Worm (Caenorhabditis elegans): ENCODE measurements around the gene F58G6.7.

The F58G6.7 gene

ce11 chrIV:9672434-9672833, 18.3 kb downstream of the F58G6.7 start (continued):
- TF ChIP-seq nhr-237 (tag; optimal IDR thresholded peaks at IDR 0.05) (no peak), nhr-12 (tag; optimal IDR thresholded peaks at IDR 0.05) (no peak), unc-55 (GFP tag; optimal IDR thresholded peaks at IDR 0.05) (no peak)

ce11 chrIV:9673206-9673605, 19.1 kb downstream of the F58G6.7 start:
- TF ChIP-seq mab-5 (tag; optimal IDR thresholded peaks at IDR 0.05) (no peak), ama-1 (optimal IDR thresholded peaks at IDR 0.05) (no peak), blmp-1 (tag; optimal IDR thresholded peaks at IDR 0.05; ENCODE audit: insufficient read depth) (peak; percentile 81), lin-39 (tag; optimal IDR thresholded peaks at IDR 0.05) (no peak), nhr-25 (tag; optimal IDR thresholded peaks at IDR 0.05) (peak; percentile 41), sma-9 (GFP tag; optimal IDR thresholded peaks at IDR 0.05) (peak; percentile 32), sma-9 (tag; optimal IDR thresholded peaks at IDR 0.05) (no peak)

- TF ChIP-seq aly-2 (tag; optimal IDR thresholded peaks at IDR 0.05) (no peak), nhr-237 (tag; optimal IDR thresholded peaks at IDR 0.05) (no peak), dmd-4 (tag; optimal IDR thresholded peaks at IDR 0.05) (no peak), snpc-4 (tag; optimal IDR thresholded peaks at IDR 0.05) (no peak), mbf-1 (tag; optimal IDR thresholded peaks at IDR 0.05) (no peak), peb-1 (tag; optimal IDR thresholded peaks at IDR 0.05) (no peak), ztf-4 (tag; optimal IDR thresholded peaks at IDR 0.05) (no peak), mdl-1 (tag; optimal IDR thresholded peaks at IDR 0.05) (peak in 1 of 2 experiments; percentile 30), alr-1 (tag; optimal IDR thresholded peaks at IDR 0.05) (no peak), lsy-2 (tag; optimal IDR thresholded peaks at IDR 0.05) (no peak), ama-1 (optimal IDR thresholded peaks at IDR 0.05) (no peak), sma-9 (GFP tag; optimal IDR thresholded peaks at IDR 0.05) (peak; percentile 60), sma-9 (tag; optimal IDR thresholded peaks at IDR 0.05) (no peak), unc-55 (GFP tag; optimal IDR thresholded peaks at IDR 0.05) (no peak), ceh-82 (tag; optimal IDR thresholded peaks at IDR 0.05) (no peak), crh-2 (tag; optimal IDR thresholded peaks at IDR 0.05) (peak; percentile 71), nhr-10 (tag; optimal IDR thresholded peaks at IDR 0.05) (no peak), nhr-77 (tag; optimal IDR thresholded peaks at IDR 0.05) (no peak), ztf-11 (tag; optimal IDR thresholded peaks at IDR 0.05) (no peak), elt-1 (tag; optimal IDR thresholded peaks at IDR 0.05) (peak; percentile 48), fos-1 (tag; optimal IDR thresholded peaks at IDR 0.05) (peak; percentile 25), ztf-1 (GFP tag; conservative IDR thresholded peaks at IDR 0.05) (no peak)
Measured at ce11 chrIV:9673683-9674336, 19.7 kb downstream of the F58G6.7 start.

- TF ChIP-seq nhr-10 (tag; optimal IDR thresholded peaks at IDR 0.05) (no peak), mab-5 (tag; optimal IDR thresholded peaks at IDR 0.05) (no peak), unc-39 (tag; optimal IDR thresholded peaks at IDR 0.05) (no peak), lin-13 (GFP tag; optimal IDR thresholded peaks at IDR 0.05) (no peak), lsy-2 (tag; optimal IDR thresholded peaks at IDR 0.05) (no peak), F13H6.1 (tag; optimal IDR thresholded peaks at IDR 0.05) (no peak), egl-27 (tag; optimal IDR thresholded peaks at IDR 0.05) (no peak)
Measured at ce11 chrIV:9675572-9675971, 21.5 kb downstream of the F58G6.7 start, which contains the start of gene nhr-34. TSS of gene nhr-34 (minus strand) at chrIV:9675672.

- TF ChIP-seq skn-1 (tag; optimal IDR thresholded peaks at IDR 0.05) (no peak), fos-1 (tag; optimal IDR thresholded peaks at IDR 0.05) (peak; percentile 73), unc-62 (GFP tag; optimal IDR thresholded peaks at IDR 0.05) (no peak), snpc-4 (tag; optimal IDR thresholded peaks at IDR 0.05) (no peak), egl-27 (tag; optimal IDR thresholded peaks at IDR 0.05) (no peak), nhr-6 (tag; optimal IDR thresholded peaks at IDR 0.05) (no peak), dmd-4 (tag; optimal IDR thresholded peaks at IDR 0.05) (no peak), ceh-16 (tag; optimal IDR thresholded peaks at IDR 0.05) (no peak), nhr-129 (tag; optimal IDR thresholded peaks at IDR 0.05) (peak; percentile 32), crh-2 (tag; optimal IDR thresholded peaks at IDR 0.05) (peak; percentile 71), zag-1 (tag; optimal IDR thresholded peaks at IDR 0.05) (no peak), sma-9 (GFP tag; optimal IDR thresholded peaks at IDR 0.05) (peak; percentile 75), sma-9 (tag; optimal IDR thresholded peaks at IDR 0.05) (no peak), F13H6.1 (tag; optimal IDR thresholded peaks at IDR 0.05) (peak; percentile 32), ZK546.5 (tag; optimal IDR thresholded peaks at IDR 0.05) (no peak), nhr-21 (tag; optimal IDR thresholded peaks at IDR 0.05) (no peak), blmp-1 (tag; optimal IDR thresholded peaks at IDR 0.05; ENCODE audit: insufficient read depth) (no peak), C34F6.9 (tag; optimal IDR thresholded peaks at IDR 0.05) (no peak), ztf-1 (GFP tag; conservative IDR thresholded peaks at IDR 0.05) (no peak), mdl-1 (tag; optimal IDR thresholded peaks at IDR 0.05) (peak in 1 of 2 experiments; percentile 30), gmeb-1 (tag; optimal IDR thresholded peaks at IDR 0.05) (peak; percentile 13), lin-39 (tag; optimal IDR thresholded peaks at IDR 0.05) (no peak), mbf-1 (tag; optimal IDR thresholded peaks at IDR 0.05) (no peak), ama-1 (optimal IDR thresholded peaks at IDR 0.05) (no peak)
Measured at ce11 chrIV:9676535-9676934, 22.4 kb downstream of the F58G6.7 start.
